ENCODE assay signal across 1 worm cellular context in the genomic region with DNA sequence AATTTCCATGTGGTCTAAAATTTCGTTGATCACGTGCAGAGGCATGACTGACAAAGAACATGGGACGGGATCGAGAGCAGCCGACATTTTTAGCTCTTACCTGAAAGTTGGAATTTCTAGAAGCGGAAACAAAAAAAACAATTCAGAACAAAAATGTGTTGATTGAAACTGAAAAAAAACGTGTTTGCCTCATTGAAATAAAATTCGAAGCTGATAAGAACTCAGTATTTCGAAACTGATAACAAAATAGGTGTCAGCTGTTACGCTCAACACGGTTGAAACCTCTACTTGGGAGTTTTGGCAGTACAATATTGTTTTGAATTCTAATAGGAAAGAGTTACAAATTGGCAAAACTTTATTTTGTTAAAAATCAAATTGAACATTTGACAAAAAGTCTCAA.
TF ChIP-seq lines count a peak whose summit lies in the region.

No protein-coding gene starts in this region.

TF ChIP-seq in whole organism, L3 larva, 47 proteins besides CTCF, POLR2A, EP300 and RAD21 (continued from another document):
- TF ChIP-seq nhr-237 (tag; optimal IDR thresholded peaks at IDR 0.05; lab: Kevin White, UChicago), result no peak
- no peak for TF ChIP-seq fkh-10 (GFP tag; optimal IDR thresholded peaks at IDR 0.05; lab: Kevin White, UChicago)
- no peak for TF ChIP-seq ztf-4 (tag; optimal IDR thresholded peaks at IDR 0.05; lab: Kevin White, UChicago)
- TF ChIP-seq fkh-2 (tag; optimal IDR thresholded peaks at IDR 0.05; lab: Kevin White, UChicago), result no peak
- no peak for TF ChIP-seq ceh-9 (tag; optimal IDR thresholded peaks at IDR 0.05; lab: Kevin White, UChicago)
- no peak for TF ChIP-seq unc-39 (tag; optimal IDR thresholded peaks at IDR 0.05; lab: Kevin White, UChicago)
